Worm (Caenorhabditis elegans) whole organism, L1 larva: Measurements from ENCODE around the gene pqn-65.

Experiments
- ama-1 ChIP-seq: fragments of 150-350 bp; optimal IDR thresholded peaks from 2 replicates; lab custom pipeline; 2014
- ces-1 ChIP-seq: fragments of 150-350 bp; optimal IDR thresholded peaks from 2 replicates; lab custom pipeline; 2014; ENCODE audit warnings: missing biosample characterization, missing genetic modification reagents, missing genetic modification characterization
- mef-2 ChIP-seq: fragments of 150-350 bp; optimal IDR thresholded peaks from 2 replicates; lab custom pipeline; 2014; ENCODE audit warnings: missing biosample characterization, missing genetic modification characterization
- pqm-1 ChIP-seq: sonication (generic microtip); optimal IDR thresholded peaks from 3 replicates; lab custom pipeline; 2017; ENCODE audit warnings: missing biosample characterization, missing genetic modification characterization
- unc-130 ChIP-seq: fragments of 150-350 bp; optimal IDR thresholded peaks from 2 replicates; lab custom pipeline; 2017; ENCODE audit warnings: missing biosample characterization, missing genetic modification characterization, inconsistent platforms
- zip-4 ChIP-seq: fragments of 200-800 bp; sonication (Bioruptor generic); optimal IDR thresholded peaks from 2 replicates; lab custom pipeline; 2018; ENCODE audit warnings: mild to moderate bottlenecking, missing genetic modification characterization, moderate library complexity, missing compliant biosample characterization
- ztf-11 ChIP-seq, 2 experiments: sonication (generic microtip); optimal IDR thresholded peaks; 2 replicates each; lab custom pipeline; 2016 to 2017; ENCODE audit warnings: missing genetic modification characterization in 2 of 2, missing biosample characterization in 1 of 2, missing compliant biosample characterization in 1 of 2

DNA sequence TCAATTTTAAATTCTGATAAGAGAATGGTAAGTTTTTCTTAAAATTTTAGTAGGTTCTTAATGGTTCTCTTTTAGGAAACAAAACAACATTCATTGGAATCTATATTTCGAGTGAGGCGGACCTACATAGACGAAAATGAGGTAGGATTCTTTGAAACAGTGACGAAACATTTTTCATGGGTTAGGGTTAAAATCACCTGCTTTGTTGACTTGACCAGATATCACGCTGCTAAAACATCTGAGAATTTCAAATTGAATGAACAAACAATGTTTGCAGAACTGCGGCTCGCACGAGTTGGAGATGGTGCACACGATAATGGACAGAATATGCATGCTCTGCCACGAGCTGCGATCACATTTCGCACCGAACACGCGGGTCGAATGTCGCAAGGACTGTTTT, 57.1 kb downstream of the pqn-65 start:
- TF ChIP-seq ces-1 (GFP tag; lab: Kevin White, UChicago) (no peak), ztf-11 (tag; optimal IDR thresholded peaks at IDR 0.05; lab: Kevin White, UChicago) (no peak), mef-2 (no peak), zip-4 (GFP tag; lab: Kevin White, UChicago) (no peak), unc-130 (tag; lab: Kevin White, UChicago) (no peak), pqm-1 (tag; lab: Kevin White, UChicago) (no peak), ama-1 (lab: Kevin White, UChicago) (no peak)
